Worm (Caenorhabditis elegans) whole organism, L3 larva: ENCODE data around the gene Y69H2.3.

Experiments used
- daf-12 ChIP-seq: fragments of 150-350 bp; optimal IDR thresholded peaks from 2 replicates; lab custom pipeline; 2014; ENCODE audit warnings: missing biosample characterization, missing genetic modification reagents, missing genetic modification characterization
- fkh-10 ChIP-seq: sonication (generic microtip); optimal IDR thresholded peaks from 2 replicates; lab custom pipeline; 2017; ENCODE audit warnings: missing biosample characterization, missing genetic modification reagents, missing genetic modification characterization
- nhr-12 ChIP-seq: fragments of 150-350 bp; optimal IDR thresholded peaks from 2 replicates; lab custom pipeline; 2014; ENCODE audit warnings: missing biosample characterization, missing genetic modification characterization
- pqm-1 ChIP-seq: fragments of 150-350 bp; optimal IDR thresholded peaks from 2 replicates; lab custom pipeline; 2017; ENCODE audit warnings: missing biosample characterization, missing genetic modification characterization, inconsistent platforms
- ztf-11 ChIP-seq: fragments of 150-350 bp; optimal IDR thresholded peaks from 2 replicates; lab custom pipeline; 2014; ENCODE audit warnings: missing biosample characterization, missing genetic modification characterization

- no peak for TF ChIP-seq ztf-11 (tag; lab: Kevin White, UChicago)
- no peak for TF ChIP-seq fkh-10 (GFP tag; lab: Kevin White, UChicago)
- TF ChIP-seq daf-12 (tag; lab: Kevin White, UChicago), result no peak
- TF ChIP-seq pqm-1 (tag; lab: Kevin White, UChicago), result no peak
- no peak for TF ChIP-seq nhr-12 (tag; lab: Kevin White, UChicago)
Measured at ce11 chrV:18687361-18687760, 23.4 kb upstream of the Y69H2.3 start.
